Worm (Caenorhabditis elegans): Measurements from ENCODE around the gene clh-5.
A peak's percentile ranks its signal among the peaks of the same experiment; 100 is the strongest.

Gene clh-5

ce11 chrII:9060332-9060840 is 38.0 kb downstream of the clh-5 start (continued):
- TF ChIP-seq gei-17 (GFP tag; optimal IDR thresholded peaks at IDR 0.05) (peak; percentile 34), nfyb-1 (GFP tag; IDR thresholded peaks at IDR 0.05) (peak; percentile 93), Y67H2A.10 (GFP tag; conservative IDR thresholded peaks at IDR 0.05) (no peak), let-607 (tag; optimal IDR thresholded peaks at IDR 0.05) (peak; percentile 69 to 86), madf-3 (GFP tag; IDR thresholded peaks at IDR 0.05) (peak; percentile 84), dox-1 (GFP tag; IDR thresholded peaks at IDR 0.05) (peak; percentile 89), him-1 (tag; optimal IDR thresholded peaks at IDR 0.05) (no peak), ceh-40 (GFP tag; IDR thresholded peaks at IDR 0.05) (no peak), hsf-1 (GFP tag; IDR thresholded peaks at IDR 0.05) (0 out of 2 replicates have a peak, but pooled peaks have one; percentile 35), ccch-3 (GFP tag; optimal IDR thresholded peaks at IDR 0.05) (no peak), lsl-1 (GFP tag; optimal IDR thresholded peaks at IDR 0.05) (no peak), K12H6.12 (tag; optimal IDR thresholded peaks at IDR 0.05) (peak; percentile 91), pbrm-1 (GFP tag; IDR thresholded peaks at IDR 0.05) (peak; percentile 69), pha-4 (tag; optimal IDR thresholded peaks at IDR 0.05) (no peak), akir-1 (GFP tag; optimal IDR thresholded peaks at IDR 0.05) (peak; percentile 5), aptf-3 (GFP tag; IDR thresholded peaks at IDR 0.05) (no peak), F39B2.1 (GFP tag; IDR thresholded peaks at IDR 0.05) (no peak), repo-1 (tag; optimal IDR thresholded peaks at IDR 0.05) (peak; percentile 19), madf-8 (GFP tag; conservative IDR thresholded peaks at IDR 0.05) (no peak), somi-1 (GFP tag; optimal IDR thresholded peaks at IDR 0.05) (peak; percentile 75), mel-28 (tag; optimal IDR thresholded peaks at IDR 0.05; ENCODE audit: borderline replicate concordance) (no peak), bed-1 (GFP tag; IDR thresholded peaks at IDR 0.05) (no peak), unc-62 (GFP tag; optimal IDR thresholded peaks at IDR 0.05) (peak; percentile 65), F55B11.4 (tag; optimal IDR thresholded peaks at IDR 0.05; ENCODE audit: borderline replicate concordance, insufficient read depth) (no peak), ceh-27 (GFP tag; optimal IDR thresholded peaks at IDR 0.05) (peak; percentile 92), nfya-2 (GFP tag; IDR thresholded peaks at IDR 0.05) (no peak), mxl-1 (tag; optimal IDR thresholded peaks at IDR 0.05) (no peak), nhr-27 (tag; optimal IDR thresholded peaks at IDR 0.05) (no peak), F37B4.10 (GFP tag; IDR thresholded peaks at IDR 0.05) (no peak), bed-2 (GFP tag; IDR thresholded peaks at IDR 0.05) (no peak), attf-3 (GFP tag; conservative IDR thresholded peaks at IDR 0.05) (peak; percentile 46; the same call in 1 of the 2 replicates), nhr-90 (tag; optimal IDR thresholded peaks at IDR 0.05) (peak; percentile 60), hmg-1.2 (GFP tag; IDR thresholded peaks at IDR 0.05) (peak; percentile 72), cebp-1 (GFP tag; IDR thresholded peaks at IDR 0.05) (peak; percentile 73; the same call in 1 of the 2 replicates), cebp-1 (tag; optimal IDR thresholded peaks at IDR 0.05) (peak; percentile 85), tbx-9 (tag; optimal IDR thresholded peaks at IDR 0.05; ENCODE audit: borderline replicate concordance) (no peak), atf-7 (tag; optimal IDR thresholded peaks at IDR 0.05) (peak; percentile 77), lin-35 (GFP tag; optimal IDR thresholded peaks at IDR 0.05) (peak in 1 of 3 experiments; percentile 24), T07F8.4 (tag; optimal IDR thresholded peaks at IDR 0.05) (no peak), rec-8 (tag; optimal IDR thresholded peaks at IDR 0.05) (no peak), sea-2 (GFP tag; IDR thresholded peaks at IDR 0.05) (0 out of 2 replicates have a peak, but pooled peaks have one; percentile 53), egl-44 (GFP tag; IDR thresholded peaks at IDR 0.05) (0 out of 2 replicates have a peak, but pooled peaks have one; percentile 45), zim-3 (tag; optimal IDR thresholded peaks at IDR 0.05) (no peak), nfya-1 (tag; optimal IDR thresholded peaks at IDR 0.05; ENCODE audit: borderline replicate concordance, insufficient read depth) (no peak), ztf-22 (GFP tag; optimal IDR thresholded peaks at IDR 0.05) (peak; percentile 6), cebp-2 (GFP tag; IDR thresholded peaks at IDR 0.05) (0 out of 2 replicates have a peak, but pooled peaks have one; percentile 18)
